Worm (Caenorhabditis elegans) whole organism, L1 larva: ENCODE measurements around the gene F17C11.2.

ENCODE experiments used
- egl-27 ChIP-seq, 2 experiments: fragments of 150-350 bp in 1 of 2; sonication (generic microtip); optimal IDR thresholded peaks; 3 replicates each; lab custom pipeline; 2017 to 2018; ENCODE audit warnings: missing biosample characterization in 2 of 2, missing genetic modification characterization in 2 of 2, missing genetic modification reagents in 2 of 2
- isw-1 ChIP-seq: fragments of 200-800 bp; sonication (Bioruptor generic); IDR thresholded peaks from 2 replicates; pipeline ENCODE4 v1.3.6; 2022; ENCODE audit warnings: missing genetic modification characterization, missing compliant biosample characterization
- lin-13 ChIP-seq: fragments of 150-350 bp; optimal IDR thresholded peaks from 2 replicates; lab custom pipeline; 2014; ENCODE audit warnings: missing biosample characterization, missing genetic modification reagents, missing genetic modification characterization
- lin-15B ChIP-seq: fragments of 150-350 bp; sonication (generic microtip); optimal IDR thresholded peaks from 3 replicates; lab custom pipeline; 2014; ENCODE audit warnings: missing biosample characterization, missing genetic modification characterization
- lin-39 ChIP-seq: fragments of 150-350 bp; optimal IDR thresholded peaks from 2 replicates; lab custom pipeline; 2014; ENCODE audit warnings: missing biosample characterization, missing genetic modification reagents, missing genetic modification characterization
- lsy-2 ChIP-seq, 2 experiments: fragments of 150-350 bp; optimal IDR thresholded peaks; 2 replicates each; lab custom pipeline; 2014; ENCODE audit warnings: missing biosample characterization in 2 of 2, missing genetic modification characterization in 2 of 2
- mef-2 ChIP-seq: fragments of 150-350 bp; optimal IDR thresholded peaks from 2 replicates; lab custom pipeline; 2014; ENCODE audit warnings: missing biosample characterization, missing genetic modification characterization
- nhr-237 ChIP-seq: fragments of 150-350 bp; optimal IDR thresholded peaks from 2 replicates; lab custom pipeline; 2014; ENCODE audit warnings: missing biosample characterization, missing genetic modification characterization
- skn-1 ChIP-seq: fragments of 150-350 bp; optimal IDR thresholded peaks from 2 replicates; lab custom pipeline; 2014; ENCODE audit warnings: missing biosample characterization, missing genetic modification characterization
- snpc-4 ChIP-seq: fragments of 150-350 bp; optimal IDR thresholded peaks from 2 replicates; lab custom pipeline; 2014; ENCODE audit warnings: missing biosample characterization, missing genetic modification characterization
- tbx-2 ChIP-seq: sonication (generic microtip); optimal IDR thresholded peaks from 2 replicates; lab custom pipeline; 2016; ENCODE audit warnings: missing genetic modification characterization, missing compliant biosample characterization
- tlp-1 ChIP-seq: fragments of 150-350 bp; optimal IDR thresholded peaks from 2 replicates; lab custom pipeline; 2014; ENCODE audit warnings: missing biosample characterization, missing genetic modification characterization

ce11 chrV:10898629-10899028 lies 49.4 kb upstream of the F17C11.2 start:
- no peak for TF ChIP-seq isw-1 (GFP tag; lab: Robert Waterston, UW)
- no peak for TF ChIP-seq tbx-2
- no peak for TF ChIP-seq egl-27 (tag; optimal IDR thresholded peaks at IDR 0.05; lab: Kevin White, UChicago)
- TF ChIP-seq lin-15B (tag; lab: Kevin White, UChicago): no peak
- no peak for TF ChIP-seq nhr-237 (tag; lab: Kevin White, UChicago)
- TF ChIP-seq tlp-1 (tag; lab: Kevin White, UChicago): no peak
- no peak for TF ChIP-seq mef-2 (tag; lab: Kevin White, UChicago)
- no peak for TF ChIP-seq skn-1 (tag; lab: Kevin White, UChicago)
- no peak for TF ChIP-seq lin-13 (GFP tag; lab: Kevin White, UChicago)
- TF ChIP-seq lsy-2 (tag; optimal IDR thresholded peaks at IDR 0.05; lab: Kevin White, UChicago): no peak
- no peak for TF ChIP-seq snpc-4 (tag; lab: Kevin White, UChicago)
- no peak for TF ChIP-seq lin-39 (tag; lab: Kevin White, UChicago)
